Fruit fly (Drosophila melanogaster) whole organism, adult: ENCODE measurements around the gene CG3568.

Source experiments
- CG11617 ChIP-seq: fragments of 200-800 bp; sonication (Bioruptor generic); optimal IDR thresholded peaks from 2 replicates; lab custom pipeline; 2017; ENCODE audit warnings: mild to moderate bottlenecking, missing biosample characterization, missing genetic modification reagents, missing genetic modification characterization
- CG14711 ChIP-seq: fragments of 200-800 bp; sonication (Bioruptor generic); optimal IDR thresholded peaks from 2 replicates; lab custom pipeline; 2018; ENCODE audit warnings: missing biosample characterization, mild to moderate bottlenecking, missing genetic modification characterization, moderate library complexity
- CG1620 ChIP-seq: fragments of 200-800 bp; sonication (Bioruptor generic); optimal IDR thresholded peaks from 2 replicates; lab custom pipeline; 2016; ENCODE audit warnings: missing biosample characterization, missing genetic modification characterization
- CG33017 ChIP-seq: fragments of 200-800 bp; sonication (Bioruptor generic); optimal IDR thresholded peaks from 2 replicates; lab custom pipeline; 2018; ENCODE audit warnings: missing biosample characterization, mild to moderate bottlenecking, missing genetic modification characterization, moderate library complexity
- CG7045 ChIP-seq: fragments of 200-800 bp; sonication (Bioruptor generic); optimal IDR thresholded peaks from 2 replicates; lab custom pipeline; 2017; ENCODE audit warnings: missing biosample characterization, mild to moderate bottlenecking, missing genetic modification characterization
- CG7101 ChIP-seq: fragments of 200-800 bp; sonication (Bioruptor generic); optimal IDR thresholded peaks from 2 replicates; lab custom pipeline; 2018; ENCODE audit warnings: missing biosample characterization, mild to moderate bottlenecking, missing genetic modification characterization, moderate library complexity
- Clk ChIP-seq: fragments of 200-800 bp; sonication (Bioruptor generic); optimal IDR thresholded peaks from 2 replicates; lab custom pipeline; 2017; ENCODE audit warnings: missing biosample characterization, missing genetic modification characterization
- Crg-1 ChIP-seq: fragments of 200-800 bp; sonication (Bioruptor generic); optimal IDR thresholded peaks from 2 replicates; lab custom pipeline; 2016; ENCODE audit warnings: missing biosample characterization, missing genetic modification characterization
- Hr96 ChIP-seq: fragments of 200-800 bp; sonication (Bioruptor generic); optimal IDR thresholded peaks from 2 replicates; lab custom pipeline; 2016; ENCODE audit warnings: missing biosample characterization, missing genetic modification characterization
- Mnt ChIP-seq: fragments of 200-800 bp; sonication (Bioruptor generic); optimal IDR thresholded peaks from 2 replicates; lab custom pipeline; 2016; ENCODE audit warnings: missing biosample characterization, mild to moderate bottlenecking, missing genetic modification characterization
- bab1 ChIP-seq: fragments of 200-800 bp; sonication (Bioruptor generic); optimal IDR thresholded peaks from 3 replicates; lab custom pipeline; 2019; ENCODE audit warnings: missing biosample characterization, mild to moderate bottlenecking, missing genetic modification characterization, moderate library complexity
- cic ChIP-seq: fragments of 200-800 bp; sonication (Bioruptor generic); optimal IDR thresholded peaks from 2 replicates; lab custom pipeline; 2017; ENCODE audit warnings: missing biosample characterization, mild to moderate bottlenecking, missing genetic modification characterization, moderate library complexity
- ovo ChIP-seq: fragments of 200-800 bp; sonication (Bioruptor generic); optimal IDR thresholded peaks from 2 replicates; lab custom pipeline; 2016; ENCODE audit warnings: missing biosample characterization, missing genetic modification characterization
- pad ChIP-seq: fragments of 200-800 bp; sonication (Bioruptor generic); optimal IDR thresholded peaks from 3 replicates; lab custom pipeline; 2017; ENCODE audit warnings: missing biosample characterization, missing genetic modification characterization, mild to moderate bottlenecking, moderate library complexity, missing genetic modification reagents
- tj ChIP-seq: fragments of 200-800 bp; sonication (Bioruptor generic); optimal IDR thresholded peaks from 3 replicates; lab custom pipeline; 2017; ENCODE audit warnings: missing biosample characterization, mild to moderate bottlenecking, missing genetic modification characterization, moderate library complexity
- toe ChIP-seq: fragments of 200-800 bp; sonication (Bioruptor generic); optimal IDR thresholded peaks from 2 replicates; lab custom pipeline; 2016; ENCODE audit warnings: missing biosample characterization, missing genetic modification characterization

CG3568 gene

dm6 chrX:4588981-4589380 is 46.6 kb downstream of the CG3568 start:
- TF ChIP-seq cic (GFP tag; lab: Kevin White, UChicago) (no peak), CG14711 (tag; lab: Kevin White, UChicago) (no peak), CG7045 (GFP tag; lab: Kevin White, UChicago) (no peak), Crg-1 (GFP tag; lab: Kevin White, UChicago) (no peak), CG7101 (tag; lab: Kevin White, UChicago) (no peak), tj (GFP tag; lab: Kevin White, UChicago) (no peak)

- TF ChIP-seq pad (GFP tag; lab: Kevin White, UChicago) = peak; percentile 32
- peak; percentile 78 for TF ChIP-seq bab1 (GFP tag; lab: Kevin White, UChicago)
- TF ChIP-seq CG1620 (GFP tag; lab: Kevin White, UChicago) = no peak
- no peak for TF ChIP-seq toe (GFP tag; lab: Kevin White, UChicago)
- no peak for TF ChIP-seq CG7045 (GFP tag; lab: Kevin White, UChicago)
- peak; percentile 3 for TF ChIP-seq CG11617
- TF ChIP-seq CG7101 (tag; lab: Kevin White, UChicago) = peak; percentile 18
Observed at dm6 chrX:4589951-4590771, 47.7 kb downstream of the CG3568 start.

- TF ChIP-seq tj (GFP tag; lab: Kevin White, UChicago) = peak; percentile 55
- TF ChIP-seq cic (GFP tag; lab: Kevin White, UChicago) = no peak
- TF ChIP-seq pad (GFP tag; lab: Kevin White, UChicago) = no peak
- TF ChIP-seq Hr96 = no peak
- peak; percentile 28 for TF ChIP-seq bab1 (GFP tag; lab: Kevin White, UChicago)
- no peak for TF ChIP-seq toe (GFP tag; lab: Kevin White, UChicago)
- no peak for TF ChIP-seq CG7101 (tag; lab: Kevin White, UChicago)
- TF ChIP-seq ovo (GFP tag; lab: Kevin White, UChicago) = no peak
- TF ChIP-seq Crg-1 (GFP tag; lab: Kevin White, UChicago) = no peak
- no peak for TF ChIP-seq CG33017 (tag; lab: Kevin White, UChicago)
- no peak for TF ChIP-seq Mnt (GFP tag; lab: Kevin White, UChicago)
- no peak for TF ChIP-seq CG7045 (GFP tag; lab: Kevin White, UChicago)
Observed at dm6 chrX:4590772-4591064, 48.3 kb downstream of the CG3568 start.

dm6 chrX:4592258-4592657 is 49.8 kb downstream of the CG3568 start:
- TF ChIP-seq ovo (GFP tag; lab: Kevin White, UChicago) = no peak
- no peak for TF ChIP-seq bab1 (GFP tag; lab: Kevin White, UChicago)
- TF ChIP-seq Crg-1 (GFP tag; lab: Kevin White, UChicago) = no peak
- TF ChIP-seq Hr96 = no peak
- no peak for TF ChIP-seq CG11617
- TF ChIP-seq Clk (GFP tag; lab: Kevin White, UChicago) = no peak
